Fruit fly (Drosophila melanogaster) whole organism, embryonic: ENCODE measurements around the gene Peritrophin-15a.

ENCODE experiments used
- ATbp ChIP-seq: fragments of 200-800 bp; sonication (Bioruptor generic); optimal IDR thresholded peaks from 2 replicates; lab custom pipeline; 2017; ENCODE audit warnings: missing biosample characterization, mild to moderate bottlenecking, missing genetic modification characterization, missing genetic modification reagents
- Asciz ChIP-seq: fragments of 200-800 bp; sonication (Bioruptor generic); optimal IDR thresholded peaks from 2 replicates; lab custom pipeline; 2017; ENCODE audit warnings: missing biosample characterization, mild to moderate bottlenecking, missing genetic modification characterization, missing genetic modification reagents
- Bteb2 ChIP-seq: fragments of 200-800 bp; sonication (Bioruptor generic); optimal IDR thresholded peaks from 2 replicates; lab custom pipeline; 2016; ENCODE audit warnings: missing biosample characterization, missing genetic modification characterization
- CG10462 ChIP-seq: fragments of 200-800 bp; sonication (Bioruptor generic); optimal IDR thresholded peaks from 2 replicates; lab custom pipeline; 2016; ENCODE audit warnings: missing biosample characterization, missing genetic modification characterization
- CG12104 ChIP-seq: fragments of 200-800 bp; sonication (Bioruptor generic); optimal IDR thresholded peaks from 3 replicates; lab custom pipeline; 2016; ENCODE audit warnings: missing biosample characterization, missing genetic modification characterization
- CG1233 ChIP-seq: fragments of 200-800 bp; sonication (Bioruptor generic); optimal IDR thresholded peaks from 4 replicates; lab custom pipeline; 2018; ENCODE audit warnings: missing biosample characterization, mild to moderate bottlenecking, missing genetic modification characterization
- CG13123 ChIP-seq: fragments of 200-800 bp; sonication (Bioruptor generic); optimal IDR thresholded peaks from 2 replicates; lab custom pipeline; 2016; ENCODE audit warnings: missing biosample characterization, missing genetic modification characterization
- CG14667 ChIP-seq: fragments of 200-800 bp; sonication (Bioruptor generic); IDR thresholded peaks from 2 replicates; pipeline ENCODE4 v1.3.6; 2022; ENCODE audit warnings: missing biosample characterization, missing genetic modification characterization
- CG17361 ChIP-seq: fragments of 200-800 bp; sonication (Bioruptor generic); IDR thresholded peaks from 3 replicates; pipeline ENCODE4 v1.3.6; 2022; ENCODE audit warnings: missing biosample characterization, missing genetic modification characterization
- CG2199 ChIP-seq: fragments of 200-800 bp; sonication (Bioruptor generic); IDR thresholded peaks from 3 replicates; pipeline ENCODE4 v1.3.6; 2022; ENCODE audit warnings: missing biosample characterization, missing genetic modification characterization
- CG2678 ChIP-seq: fragments of 200-800 bp; sonication (Bioruptor generic); optimal IDR thresholded peaks from 3 replicates; lab custom pipeline; 2019; ENCODE audit warnings: missing biosample characterization, mild to moderate bottlenecking, missing genetic modification characterization, moderate library complexity
- CG2875 ChIP-seq: fragments of 200-800 bp; sonication (Bioruptor generic); optimal IDR thresholded peaks from 2 replicates; lab custom pipeline; 2017; ENCODE audit warnings: missing biosample characterization, mild to moderate bottlenecking, missing genetic modification characterization, missing genetic modification reagents
- CG30431 ChIP-seq: fragments of 200-800 bp; sonication (Bioruptor generic); optimal IDR thresholded peaks from 2 replicates; lab custom pipeline; 2017; ENCODE audit warnings: missing biosample characterization, missing genetic modification characterization
- CG4730 ChIP-seq: fragments of 200-800 bp; sonication (Bioruptor generic); IDR thresholded peaks from 2 replicates; pipeline ENCODE4 v1.3.6; 2022; ENCODE audit warnings: missing biosample characterization, missing genetic modification characterization
- CG4854 ChIP-seq: fragments of 200-800 bp; sonication (Bioruptor generic); optimal IDR thresholded peaks from 2 replicates; lab custom pipeline; 2016; ENCODE audit warnings: missing biosample characterization, missing genetic modification characterization, inconsistent platforms
- CG6813 ChIP-seq: fragments of 200-800 bp; sonication (Bioruptor generic); optimal IDR thresholded peaks from 2 replicates; lab custom pipeline; 2017; ENCODE audit warnings: missing biosample characterization, missing genetic modification characterization, mild to moderate bottlenecking, moderate library complexity, missing genetic modification reagents
- CG7928 ChIP-seq: fragments of 200-800 bp; sonication (Bioruptor generic); optimal IDR thresholded peaks from 2 replicates; lab custom pipeline; 2017; ENCODE audit warnings: missing biosample characterization, mild to moderate bottlenecking, missing genetic modification characterization
- CG8765 ChIP-seq: fragments of 200-800 bp; sonication (Bioruptor generic); IDR thresholded peaks from 2 replicates; pipeline ENCODE4 v1.3.6; 2022; ENCODE audit warnings: missing biosample characterization, missing genetic modification characterization
- Doc2 ChIP-seq: fragments of 200-800 bp; sonication (Bioruptor generic); IDR thresholded peaks from 2 replicates; pipeline ENCODE4 v1.3.6; 2022; ENCODE audit warnings: missing biosample characterization, missing genetic modification characterization
- E2f2 ChIP-seq: fragments of 200-800 bp; sonication (Bioruptor generic); IDR thresholded peaks from 2 replicates; pipeline ENCODE4 v1.3.6; 2022; ENCODE audit warnings: missing biosample characterization, missing genetic modification characterization
- H15 ChIP-seq: fragments of 200-800 bp; sonication (Bioruptor generic); IDR thresholded peaks from 3 replicates; pipeline ENCODE4 v1.3.6; 2022; ENCODE audit warnings: missing biosample characterization, missing genetic modification characterization
- Hand ChIP-seq: fragments of 200-800 bp; sonication (Bioruptor generic); optimal IDR thresholded peaks from 2 replicates; lab custom pipeline; 2017; ENCODE audit warnings: mild to moderate bottlenecking, missing biosample characterization, missing genetic modification reagents, missing genetic modification characterization
- Hsf ChIP-seq: fragments of 200-800 bp; sonication (Bioruptor generic); optimal IDR thresholded peaks from 3 replicates; lab custom pipeline; 2016; ENCODE audit warnings: missing biosample characterization, missing genetic modification characterization
- Lpt ChIP-seq: fragments of >200 bp; optimal IDR thresholded peaks from 2 replicates; lab custom pipeline; 2018; ENCODE audit warnings: missing biosample characterization, missing genetic modification characterization
- MESR4 ChIP-seq: fragments of 200-800 bp; sonication (Bioruptor generic); optimal IDR thresholded peaks from 2 replicates; lab custom pipeline; 2018; ENCODE audit warnings: missing biosample characterization, mild to moderate bottlenecking, missing genetic modification characterization, moderate library complexity
- MTF-1 ChIP-seq: fragments of 200-800 bp; sonication (Bioruptor generic); optimal IDR thresholded peaks from 2 replicates; lab custom pipeline; 2018; ENCODE audit warnings: missing biosample characterization, mild to moderate bottlenecking, missing genetic modification characterization, borderline replicate concordance
- Neu2 ChIP-seq: fragments of 200-800 bp; sonication (Bioruptor generic); optimal IDR thresholded peaks from 3 replicates; lab custom pipeline; 2016; ENCODE audit warnings: missing biosample characterization, missing genetic modification characterization, borderline replicate concordance
- Optix ChIP-seq: fragments of 200-800 bp; sonication (Bioruptor generic); IDR thresholded peaks from 3 replicates; pipeline ENCODE4 v1.3.6; 2022; ENCODE audit warnings: missing biosample characterization, missing genetic modification characterization
- Spps ChIP-seq: fragments of 200-800 bp; sonication (Bioruptor generic); optimal IDR thresholded peaks from 2 replicates; lab custom pipeline; 2018; ENCODE audit warnings: missing biosample characterization, mild to moderate bottlenecking, missing genetic modification characterization
- Sry-δ ChIP-seq: fragments of 200-800 bp; sonication (Bioruptor generic); optimal IDR thresholded peaks from 2 replicates; lab custom pipeline; 2016; ENCODE audit warnings: missing biosample characterization, missing genetic modification characterization
- Trl ChIP-seq, 3 experiments: fragments of >200 bp in 2 of 3; fragments of 200-800 bp in 1 of 3; sonication (Bioruptor generic) in 1 of 3; optimal IDR thresholded peaks; 2 replicates in 1 of 3; 3 replicates in 2 of 3; lab custom pipeline; 2016 to 2017; ENCODE audit warnings: missing biosample characterization in 1 of 3, missing genetic modification characterization in 1 of 3
- ato ChIP-seq: fragments of 200-800 bp; sonication (Bioruptor generic); IDR thresholded peaks from 2 replicates; pipeline ENCODE4 v1.3.6; 2022; ENCODE audit warnings: missing biosample characterization, missing genetic modification characterization; ENCODE audit not compliant: partially characterized antibody
- chif ChIP-seq, 2 experiments: fragments of 200-800 bp; sonication (Bioruptor generic); optimal IDR thresholded peaks; 3 replicates each; lab custom pipeline; 2016; ENCODE audit warnings: missing biosample characterization in 2 of 2, missing genetic modification characterization in 2 of 2
- crol ChIP-seq: fragments of 200-800 bp; sonication (Bioruptor generic); IDR thresholded peaks from 2 replicates; pipeline ENCODE4 v1.3.6; 2022; ENCODE audit warnings: missing biosample characterization, missing genetic modification characterization
- ems ChIP-seq: fragments of 200-800 bp; sonication (Bioruptor generic); optimal IDR thresholded peaks from 3 replicates; lab custom pipeline; 2016; ENCODE audit warnings: missing biosample characterization, missing genetic modification characterization
- eve ChIP-seq, 2 experiments: fragments of >200 bp; optimal IDR thresholded peaks; 2 replicates each; lab custom pipeline; 2017; ENCODE audit warnings: missing biosample characterization in 2 of 2, missing genetic modification characterization in 2 of 2
- ewg ChIP-seq: fragments of 200-800 bp; sonication (Bioruptor generic); optimal IDR thresholded peaks from 3 replicates; lab custom pipeline; 2017; ENCODE audit warnings: mild to moderate bottlenecking, missing biosample characterization, missing genetic modification reagents, missing genetic modification characterization
- fd3F ChIP-seq: fragments of 200-800 bp; sonication (Bioruptor generic); optimal IDR thresholded peaks from 2 replicates; lab custom pipeline; 2018; ENCODE audit warnings: missing biosample characterization, mild to moderate bottlenecking, missing genetic modification characterization, moderate library complexity
- ftz-f1 ChIP-seq: fragments of 200-800 bp; sonication (Bioruptor generic); optimal IDR thresholded peaks from 2 replicates; lab custom pipeline; 2016; ENCODE audit warnings: missing biosample characterization, missing genetic modification characterization
- gfzf ChIP-seq: fragments of 200-800 bp; sonication (Bioruptor generic); optimal IDR thresholded peaks from 2 replicates; lab custom pipeline; 2016; ENCODE audit warnings: missing biosample characterization, mild to moderate bottlenecking, missing genetic modification characterization, moderate library complexity
- hb ChIP-seq: fragments of 200-800 bp; sonication (Bioruptor generic); IDR thresholded peaks from 3 replicates; pipeline ENCODE4 v1.3.6; 2022; ENCODE audit warnings: missing biosample characterization, missing genetic modification characterization; ENCODE audit not compliant: partially characterized antibody
- hkb ChIP-seq, 2 experiments: fragments of 200-800 bp in 1 of 2; fragments of >200 bp in 1 of 2; sonication (Bioruptor generic) in 1 of 2; IDR thresholded peaks in 1 of 2; optimal IDR thresholded peaks in 1 of 2; 2 replicates each; pipeline versions ENCODE4 v1.3.6 to Lab custom; 2017 to 2022; ENCODE audit warnings: missing biosample characterization in 1 of 2, missing genetic modification characterization in 1 of 2
- onecut ChIP-seq: fragments of 200-800 bp; sonication (Bioruptor generic); IDR thresholded peaks from 2 replicates; pipeline ENCODE4 v1.3.6; 2022; ENCODE audit warnings: missing biosample characterization, missing genetic modification characterization
- row ChIP-seq: fragments of 200-800 bp; sonication (Bioruptor generic); IDR thresholded peaks from 3 replicates; pipeline ENCODE4 v1.3.6; 2022; ENCODE audit warnings: missing biosample characterization, missing genetic modification characterization
- sob ChIP-seq: fragments of 200-800 bp; sonication (Bioruptor generic); IDR thresholded peaks from 2 replicates; pipeline ENCODE4 v1.3.6; 2022; ENCODE audit warnings: missing biosample characterization, missing genetic modification characterization
- sqz ChIP-seq: fragments of 200-800 bp; sonication (Bioruptor generic); optimal IDR thresholded peaks from 3 replicates; lab custom pipeline; 2018; ENCODE audit warnings: missing biosample characterization, mild to moderate bottlenecking, missing genetic modification characterization
- wdn ChIP-seq: fragments of 200-800 bp; sonication (Bioruptor generic); IDR thresholded peaks from 2 replicates; pipeline ENCODE4 v1.3.6; 2022; ENCODE audit warnings: missing biosample characterization, missing genetic modification characterization

Peritrophin-15a gene

DNA sequence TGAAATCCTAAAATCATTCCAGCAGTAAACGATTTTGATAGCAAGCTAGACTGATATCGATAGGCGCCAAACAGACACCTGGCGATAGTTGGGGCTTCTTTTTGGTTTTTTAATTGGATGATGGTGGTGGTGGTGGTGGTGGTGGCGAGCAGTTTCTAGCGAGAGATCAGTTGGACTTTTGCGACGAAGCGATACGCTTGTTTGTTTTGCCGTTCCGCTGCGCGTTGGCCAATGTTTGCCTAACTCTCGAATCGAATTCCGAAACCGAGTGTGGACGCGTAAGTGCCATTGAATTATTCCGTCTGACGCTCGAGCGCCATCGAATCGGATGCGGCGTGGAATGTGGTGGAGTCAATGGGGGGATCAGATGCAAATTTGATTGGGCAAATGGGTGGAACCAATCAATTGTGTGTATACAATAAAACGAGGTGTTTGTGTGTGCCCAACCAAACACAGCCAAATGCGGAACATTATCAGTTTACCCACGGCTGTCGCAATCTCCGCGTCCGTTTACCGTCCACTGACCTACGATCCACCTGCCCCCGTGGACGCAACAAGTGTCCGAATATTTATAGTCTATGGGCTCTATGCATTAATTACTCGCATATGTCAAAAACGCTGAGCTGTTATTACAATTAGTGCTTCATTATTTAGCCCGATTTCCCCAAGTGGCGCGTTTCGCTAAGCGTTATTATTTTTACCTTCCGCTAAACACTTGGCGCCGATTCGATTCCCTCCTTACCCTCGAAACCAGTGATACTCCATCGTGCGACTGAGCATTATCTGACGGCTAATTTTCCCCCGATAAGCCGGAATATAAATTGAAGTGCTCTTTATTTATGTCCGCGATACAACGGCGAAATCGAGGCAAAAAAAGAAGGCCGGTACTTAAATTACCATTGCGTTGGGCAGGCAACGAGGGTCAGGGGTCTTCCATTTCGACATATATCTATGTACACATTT lies 25.3 kb downstream of the Peritrophin-15a start, which contains the start of gene CG17292 (continued):
- no peak for TF ChIP-seq CG4730 (GFP tag; lab: Robert Waterston, UW)
- no peak for TF ChIP-seq CG17361 (GFP tag; lab: Robert Waterston, UW)
- peak; percentile 30 for TF ChIP-seq Hand (GFP tag; lab: Kevin White, UChicago)
- peak; percentile 46 for TF ChIP-seq ems (GFP tag; lab: Kevin White, UChicago)
- peak; percentile 66 for TF ChIP-seq E2f2 (GFP tag; lab: Robert Waterston, UW)
- TF ChIP-seq CG14667, result no peak
- TF ChIP-seq crol, result no peak; the same call in 1 of the 2 replicates
- TF ChIP-seq gfzf (GFP tag; lab: Kevin White, UChicago), result peak; percentile 53
- TF ChIP-seq Lpt (GFP tag; lab: Kevin White, UChicago), result no peak
- peak; percentile 37 for TF ChIP-seq CG4854
- TF ChIP-seq CG10462 (GFP tag; lab: Kevin White, UChicago), result no peak
- TF ChIP-seq CG2678 (tag; lab: Kevin White, UChicago), result peak; percentile 49
- TF ChIP-seq Hsf (GFP tag; lab: Kevin White, UChicago), result no peak
- TF ChIP-seq ewg, result peak; percentile 9
- peak; percentile 43 for TF ChIP-seq CG2875
- no peak for TF ChIP-seq Bteb2 (GFP tag; lab: Kevin White, UChicago)
- peak; percentile 84 for TF ChIP-seq hb (GFP tag; lab: Robert Waterston, UW)
- TF ChIP-seq Doc2 (GFP tag; lab: Robert Waterston, UW), result no peak
- TF ChIP-seq wdn (GFP tag; lab: Robert Waterston, UW), result peak; percentile 27; the same call in 1 of the 2 replicates
- TF ChIP-seq H15 (GFP tag; lab: Robert Waterston, UW), result peak; percentile 35; the same call in 1 of the 3 replicates
- TF ChIP-seq ato (GFP tag; lab: Robert Waterston, UW), result peak; percentile 84
- no peak for TF ChIP-seq chif (GFP tag; optimal IDR thresholded peaks at IDR 0.05; lab: Kevin White, UChicago)
- peak; percentile 86 for TF ChIP-seq sob (GFP tag; lab: Robert Waterston, UW)
- TF ChIP-seq CG1233, result peak; percentile 4
- TF ChIP-seq CG7928 (GFP tag; lab: Kevin White, UChicago), result peak; percentile 28
- no peak for TF ChIP-seq CG13123 (GFP tag; lab: Kevin White, UChicago)
- TF ChIP-seq row (GFP tag; lab: Robert Waterston, UW), result peak; percentile 60
- no peak for TF ChIP-seq hkb (optimal IDR thresholded peaks at IDR 0.05; lab: Kevin White, UChicago)
- TF ChIP-seq hkb (GFP tag; IDR thresholded peaks at IDR 0.05; lab: Robert Waterston, UW), result peak; percentile 85
- TF ChIP-seq Optix (GFP tag; lab: Robert Waterston, UW), result peak; percentile 62; the same call in 2 of the 3 replicates
- TF ChIP-seq ATbp (GFP tag; lab: Kevin White, UChicago), result peak; percentile 78
- TF ChIP-seq MESR4 (GFP tag; lab: Kevin White, UChicago), result peak; percentile 56
- no peak for TF ChIP-seq CG2199 (GFP tag; lab: Robert Waterston, UW)
- no peak for TF ChIP-seq CG12104 (GFP tag; lab: Kevin White, UChicago)
- TF ChIP-seq Neu2 (GFP tag; lab: Kevin White, UChicago), result no peak
- no peak for TF ChIP-seq CG30431 (GFP tag; lab: Kevin White, UChicago)
- no peak for TF ChIP-seq Trl (optimal IDR thresholded peaks at IDR 0.05; lab: Kevin White, UChicago)
- TF ChIP-seq Trl (GFP tag; optimal IDR thresholded peaks at IDR 0.05; lab: Kevin White, UChicago), result peak; percentile 43
- no peak for TF ChIP-seq eve (GFP tag; optimal IDR thresholded peaks at IDR 0.05; lab: Kevin White, UChicago)
- TF ChIP-seq CG6813 (GFP tag; lab: Kevin White, UChicago), result peak; percentile 17
- no peak for TF ChIP-seq Spps (tag; lab: Kevin White, UChicago)
- TF ChIP-seq MTF-1 (GFP tag; lab: Kevin White, UChicago), result peak; percentile 23
- peak; percentile 54; the same call in 1 of the 2 replicates for TF ChIP-seq onecut (GFP tag; lab: Robert Waterston, UW)
- TF ChIP-seq Asciz (GFP tag; lab: Kevin White, UChicago), result peak; percentile 23
- no peak for TF ChIP-seq CG8765 (GFP tag; lab: Robert Waterston, UW)
- no peak for TF ChIP-seq sqz (GFP tag; lab: Kevin White, UChicago)
- peak; percentile 67 for TF ChIP-seq ftz-f1
- TF ChIP-seq fd3F (GFP tag; lab: Kevin White, UChicago), result peak; percentile 6
- peak; percentile 80 for TF ChIP-seq Sry-δ (GFP tag; lab: Kevin White, UChicago)
